Worm (Caenorhabditis elegans) whole organism, L1 larva: ENCODE data around the gene rpn-12.

Source experiments
- C04F5.9 ChIP-seq: sonication (generic microtip); optimal IDR thresholded peaks from 2 replicates; lab custom pipeline; 2016; ENCODE audit warnings: missing genetic modification characterization, missing compliant biosample characterization
- C16A3.4 ChIP-seq: fragments of 150-350 bp; optimal IDR thresholded peaks from 2 replicates; lab custom pipeline; 2014; ENCODE audit warnings: missing biosample characterization, missing genetic modification characterization
- C34B4.2 ChIP-seq: sonication (generic microtip); optimal IDR thresholded peaks from 2 replicates; lab custom pipeline; 2017; ENCODE audit warnings: mild to moderate bottlenecking, missing genetic modification characterization, missing compliant biosample characterization
- aha-1 ChIP-seq: fragments of 150-350 bp; optimal IDR thresholded peaks from 2 replicates; lab custom pipeline; 2014; ENCODE audit warnings: missing biosample characterization, missing genetic modification characterization
- alr-1 ChIP-seq: fragments of 200-800 bp; sonication (Bioruptor generic); optimal IDR thresholded peaks from 2 replicates; lab custom pipeline; 2018; ENCODE audit warnings: borderline replicate concordance, mild to moderate bottlenecking, missing genetic modification characterization, missing compliant biosample characterization
- ama-1 ChIP-seq: fragments of 150-350 bp; optimal IDR thresholded peaks from 2 replicates; lab custom pipeline; 2014
- blmp-1 ChIP-seq: fragments of 150-350 bp; optimal IDR thresholded peaks from 2 replicates; lab custom pipeline; 2014; ENCODE audit warnings: missing biosample characterization, missing genetic modification characterization
- ceh-63 ChIP-seq: fragments of 200-800 bp; sonication (Bioruptor generic); optimal IDR thresholded peaks from 2 replicates; lab custom pipeline; 2018; ENCODE audit warnings: mild to moderate bottlenecking, missing genetic modification characterization, missing compliant biosample characterization
- ceh-82 ChIP-seq, 3 experiments: fragments of 150-350 bp in 1 of 3; sonication (generic microtip) in 2 of 3; optimal IDR thresholded peaks; 2 replicates each; lab custom pipeline; 2014 to 2017; ENCODE audit warnings: missing biosample characterization in 3 of 3, missing genetic modification characterization in 3 of 3
- ceh-90 ChIP-seq: sonication (generic microtip); optimal IDR thresholded peaks from 2 replicates; lab custom pipeline; 2016; ENCODE audit warnings: missing genetic modification characterization, missing compliant biosample characterization
- dpl-1 ChIP-seq, 3 experiments: fragments of 150-350 bp in 2 of 3; sonication (generic microtip) in 1 of 3; optimal IDR thresholded peaks; 2 replicates each; lab custom pipeline; 2014 to 2017; ENCODE audit warnings: missing biosample characterization in 3 of 3, missing genetic modification characterization in 3 of 3, missing genetic modification reagents in 3 of 3
- efl-1 ChIP-seq, 4 experiments: fragments of 150-350 bp; optimal IDR thresholded peaks in 3 of 4; peaks in 1 of 4; 1 replicate in 1 of 4; 2 replicates in 3 of 4; lab custom pipeline; 2014; ENCODE audit warnings: missing biosample characterization in 2 of 4, missing genetic modification characterization in 2 of 4, missing genetic modification reagents in 2 of 4
- efl-3 ChIP-seq: fragments of 200-800 bp; sonication (Bioruptor generic); optimal IDR thresholded peaks from 2 replicates; lab custom pipeline; 2018; ENCODE audit warnings: mild to moderate bottlenecking, missing genetic modification characterization, missing compliant biosample characterization
- egl-13 ChIP-seq: sonication (generic microtip); optimal IDR thresholded peaks from 2 replicates; lab custom pipeline; 2016; ENCODE audit warnings: missing genotype, missing genetic modification reagents, missing genetic modification characterization, missing compliant biosample characterization
- elt-3 ChIP-seq, 6 experiments: fragments of 150-350 bp in 1 of 6; sonication (generic microtip); optimal IDR thresholded peaks; 2 replicates each; lab custom pipeline; 2017 to 2018; ENCODE audit warnings: missing biosample characterization in 6 of 6, missing genetic modification characterization in 6 of 6, inconsistent platforms in 1 of 6
- ets-5 ChIP-seq: fragments of 200-800 bp; sonication (Bioruptor generic); IDR thresholded peaks from 2 replicates; pipeline ENCODE4 v1.3.6; 2022; ENCODE audit warnings: missing genetic modification characterization, missing compliant biosample characterization
- fkh-10 ChIP-seq: sonication (generic microtip); optimal IDR thresholded peaks from 2 replicates; lab custom pipeline; 2017; ENCODE audit warnings: missing biosample characterization, missing genetic modification reagents, missing genetic modification characterization
- fkh-4 ChIP-seq: sonication (generic microtip); optimal IDR thresholded peaks from 2 replicates; lab custom pipeline; 2016; ENCODE audit warnings: missing compliant biosample characterization, missing genetic modification characterization, borderline replicate concordance
- fkh-8 ChIP-seq: sonication (generic microtip); optimal IDR thresholded peaks from 2 replicates; lab custom pipeline; 2016; ENCODE audit warnings: mild to moderate bottlenecking, missing genetic modification characterization, missing compliant biosample characterization
- fos-1 ChIP-seq: fragments of 150-350 bp; optimal IDR thresholded peaks from 2 replicates; lab custom pipeline; 2014; ENCODE audit warnings: missing biosample characterization, missing genetic modification characterization
- hlh-4 ChIP-seq: sonication (generic microtip); optimal IDR thresholded peaks from 2 replicates; lab custom pipeline; 2016; ENCODE audit warnings: mild to moderate bottlenecking, missing genetic modification characterization, missing compliant biosample characterization
- irx-1 ChIP-seq: sonication (generic microtip); optimal IDR thresholded peaks from 2 replicates; lab custom pipeline; 2016; ENCODE audit warnings: missing genetic modification characterization, missing compliant biosample characterization
- isw-1 ChIP-seq: fragments of 200-800 bp; sonication (Bioruptor generic); IDR thresholded peaks from 2 replicates; pipeline ENCODE4 v1.3.6; 2022; ENCODE audit warnings: missing genetic modification characterization, missing compliant biosample characterization
- jun-1 ChIP-seq: fragments of 150-350 bp; optimal IDR thresholded peaks from 2 replicates; lab custom pipeline; 2014; ENCODE audit warnings: missing biosample characterization, missing genetic modification reagents, missing genetic modification characterization
- lin-13 ChIP-seq: fragments of 150-350 bp; optimal IDR thresholded peaks from 2 replicates; lab custom pipeline; 2014; ENCODE audit warnings: missing biosample characterization, missing genetic modification reagents, missing genetic modification characterization
- lin-14 ChIP-seq: fragments of 200-800 bp; sonication (Bioruptor generic); optimal IDR thresholded peaks from 2 replicates; lab custom pipeline; 2018; ENCODE audit warnings: mild to moderate bottlenecking, missing genetic modification characterization, moderate library complexity, missing compliant biosample characterization
- lin-15B ChIP-seq: fragments of 150-350 bp; sonication (generic microtip); optimal IDR thresholded peaks from 3 replicates; lab custom pipeline; 2014; ENCODE audit warnings: missing biosample characterization, missing genetic modification characterization
- lir-3 ChIP-seq: sonication (generic microtip); optimal IDR thresholded peaks from 2 replicates; lab custom pipeline; 2016; ENCODE audit warnings: mild to moderate bottlenecking, missing genetic modification characterization, moderate library complexity, missing compliant biosample characterization; ENCODE audit not compliant: poor library complexity
- lsy-2 ChIP-seq, 2 experiments: fragments of 150-350 bp; optimal IDR thresholded peaks; 2 replicates each; lab custom pipeline; 2014; ENCODE audit warnings: missing biosample characterization in 2 of 2, missing genetic modification characterization in 2 of 2
- mab-9 ChIP-seq: fragments of 200-800 bp; sonication (Bioruptor generic); IDR thresholded peaks from 2 replicates; pipeline ENCODE4 v1.3.6; 2022; ENCODE audit warnings: missing genetic modification reagents, missing genetic modification characterization, missing compliant biosample characterization
- mdl-1 ChIP-seq, 2 experiments: fragments of 150-350 bp; optimal IDR thresholded peaks; 2 replicates each; lab custom pipeline; 2014 to 2017; ENCODE audit warnings: missing biosample characterization in 2 of 2, missing genetic modification characterization in 2 of 2, inconsistent platforms in 1 of 2
- mef-2 ChIP-seq: fragments of 150-350 bp; optimal IDR thresholded peaks from 2 replicates; lab custom pipeline; 2014; ENCODE audit warnings: missing biosample characterization, missing genetic modification characterization
- mep-1 ChIP-seq: fragments of 150-350 bp; optimal IDR thresholded peaks from 2 replicates; lab custom pipeline; 2014; ENCODE audit warnings: missing biosample characterization, missing genetic modification characterization
- nhr-12 ChIP-seq: sonication (generic microtip); optimal IDR thresholded peaks from 2 replicates; lab custom pipeline; 2017; ENCODE audit warnings: missing biosample characterization, missing genetic modification characterization
- nhr-19 ChIP-seq: fragments of 200-800 bp; sonication (Bioruptor generic); conservative IDR thresholded peaks from 2 replicates; pipeline ENCODE4 v1.3.6; 2022; ENCODE audit warnings: missing genetic modification characterization, missing compliant biosample characterization
- nhr-20 ChIP-seq: sonication (generic microtip); optimal IDR thresholded peaks from 2 replicates; lab custom pipeline; 2016; ENCODE audit warnings: mild to moderate bottlenecking, missing genetic modification characterization, missing compliant biosample characterization
- nhr-28 ChIP-seq: fragments of 150-350 bp; optimal IDR thresholded peaks from 2 replicates; lab custom pipeline; 2014; ENCODE audit warnings: missing biosample characterization, missing genetic modification characterization
- nhr-47 ChIP-seq: sonication (generic microtip); optimal IDR thresholded peaks from 2 replicates; lab custom pipeline; 2016; ENCODE audit warnings: mild to moderate bottlenecking, missing genetic modification characterization, moderate library complexity, missing compliant biosample characterization
- nhr-76 ChIP-seq: sonication (generic microtip); optimal IDR thresholded peaks from 2 replicates; lab custom pipeline; 2017; ENCODE audit warnings: missing biosample characterization, missing genetic modification characterization
- nhr-85 ChIP-seq: sonication (generic microtip); peaks from one replicate; lab custom pipeline; 2016; ENCODE audit warnings: missing genetic modification characterization, inconsistent platforms, missing compliant biosample characterization
- snpc-4 ChIP-seq: fragments of 150-350 bp; optimal IDR thresholded peaks from 2 replicates; lab custom pipeline; 2014; ENCODE audit warnings: missing biosample characterization, missing genetic modification characterization
- sup-37 ChIP-seq: fragments of 200-800 bp; sonication (Bioruptor generic); optimal IDR thresholded peaks from 2 replicates; lab custom pipeline; 2018; ENCODE audit warnings: mild to moderate bottlenecking, missing genetic modification characterization, missing compliant biosample characterization
- swsn-7 ChIP-seq: sonication (generic microtip); optimal IDR thresholded peaks from 2 replicates; lab custom pipeline; 2016; ENCODE audit warnings: missing genetic modification characterization, missing compliant biosample characterization
- tbx-2 ChIP-seq: sonication (generic microtip); optimal IDR thresholded peaks from 2 replicates; lab custom pipeline; 2016; ENCODE audit warnings: missing genetic modification characterization, missing compliant biosample characterization
- tlp-1 ChIP-seq: fragments of 150-350 bp; optimal IDR thresholded peaks from 2 replicates; lab custom pipeline; 2014; ENCODE audit warnings: missing biosample characterization, missing genetic modification characterization
- unc-62 ChIP-seq: fragments of 150-350 bp; optimal IDR thresholded peaks from 2 replicates; lab custom pipeline; 2014; ENCODE audit warnings: missing biosample characterization, missing genetic modification reagents, missing genetic modification characterization
- xbp-1 ChIP-seq: sonication (generic microtip); optimal IDR thresholded peaks from 2 replicates; lab custom pipeline; 2016; ENCODE audit warnings: missing genetic modification characterization, missing compliant biosample characterization
- zag-1 ChIP-seq: fragments of 150-350 bp; optimal IDR thresholded peaks from 2 replicates; lab custom pipeline; 2014; ENCODE audit warnings: missing biosample characterization, missing genetic modification characterization
- zip-4 ChIP-seq: fragments of 200-800 bp; sonication (Bioruptor generic); optimal IDR thresholded peaks from 2 replicates; lab custom pipeline; 2018; ENCODE audit warnings: mild to moderate bottlenecking, missing genetic modification characterization, moderate library complexity, missing compliant biosample characterization
- ztf-11 ChIP-seq, 2 experiments: sonication (generic microtip); optimal IDR thresholded peaks; 2 replicates each; lab custom pipeline; 2016 to 2017; ENCODE audit warnings: missing genetic modification characterization in 2 of 2, missing biosample characterization in 1 of 2, missing compliant biosample characterization in 1 of 2
- ztf-4 ChIP-seq: fragments of 150-350 bp; optimal IDR thresholded peaks from 2 replicates; lab custom pipeline; 2014; ENCODE audit warnings: missing biosample characterization, missing genetic modification characterization

Gene rpn-12

DNA sequence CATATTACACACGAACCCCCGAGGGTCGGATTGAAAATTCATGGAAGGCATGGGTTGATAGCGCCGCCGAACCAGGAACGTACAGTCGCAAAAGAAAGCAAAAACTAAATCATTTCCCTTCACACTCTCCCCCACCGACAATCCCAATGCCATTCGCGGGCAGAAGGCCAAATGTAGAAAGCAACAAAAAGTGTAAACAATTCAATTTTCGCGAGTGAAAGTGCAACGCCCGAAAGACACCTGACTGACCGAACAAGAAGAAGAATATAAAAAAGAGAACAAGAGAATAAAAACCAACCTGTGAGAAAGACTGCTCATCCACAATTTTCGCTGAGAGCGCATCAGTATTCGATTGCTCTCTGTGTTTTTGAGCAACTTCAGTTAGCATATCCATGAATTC is 35.2 kb upstream of the rpn-12 start (continued):
- TF ChIP-seq nhr-85 (tag; lab: Kevin White, UChicago), result peak; percentile 75
- TF ChIP-seq dpl-1 (GFP tag; optimal IDR thresholded peaks at IDR 0.05; lab: Kevin White, UChicago), result peak in 1 of 3 experiments; percentile 12
- TF ChIP-seq lin-15B (tag; lab: Kevin White, UChicago), result no peak
- no peak for TF ChIP-seq nhr-28 (tag; lab: Kevin White, UChicago)
- TF ChIP-seq nhr-19, result no peak
- TF ChIP-seq xbp-1 (tag; lab: Kevin White, UChicago), result no peak
- TF ChIP-seq ama-1 (lab: Kevin White, UChicago), result no peak
- no peak for TF ChIP-seq mab-9 (GFP tag; lab: Robert Waterston, UW)
- peak in 1 of 2 experiments; percentile 26 for TF ChIP-seq mdl-1 (tag; optimal IDR thresholded peaks at IDR 0.05; lab: Kevin White, UChicago)
- no peak for TF ChIP-seq tlp-1 (tag; lab: Kevin White, UChicago)
- peak; percentile 22 for TF ChIP-seq C16A3.4
- peak; percentile 85 for TF ChIP-seq lin-14 (GFP tag; lab: Kevin White, UChicago)
- TF ChIP-seq ceh-90 (tag; lab: Kevin White, UChicago), result no peak

- TF ChIP-seq ets-5 (GFP tag; lab: Robert Waterston, UW) (no peak), fos-1 (tag; lab: Kevin White, UChicago) (no peak), lsy-2 (tag; optimal IDR thresholded peaks at IDR 0.05; lab: Kevin White, UChicago) (peak; percentile 18 to 39), ceh-90 (tag; lab: Kevin White, UChicago) (no peak), sup-37 (GFP tag; lab: Kevin White, UChicago) (no peak), nhr-12 (tag; lab: Kevin White, UChicago) (no peak), irx-1 (tag; lab: Kevin White, UChicago) (no peak), ceh-82 (tag; optimal IDR thresholded peaks at IDR 0.05; lab: Kevin White, UChicago) (peak in 1 of 3 experiments; percentile 32), swsn-7 (tag; lab: Kevin White, UChicago) (no peak), xbp-1 (tag; lab: Kevin White, UChicago) (peak; percentile 11), mef-2 (no peak), elt-3 (tag; optimal IDR thresholded peaks at IDR 0.05; lab: Kevin White, UChicago) (peak in 5 of 6 experiments; percentile 16 to 63 (median 55)), fkh-4 (tag; lab: Kevin White, UChicago) (no peak), ceh-63 (no peak), ztf-4 (tag; lab: Kevin White, UChicago) (no peak), jun-1 (tag; lab: Kevin White, UChicago) (peak; percentile 19), nhr-76 (peak; percentile 62), lin-15B (tag; lab: Kevin White, UChicago) (no peak), fkh-10 (GFP tag; lab: Kevin White, UChicago) (no peak), blmp-1 (peak; percentile 66), alr-1 (no peak), ztf-11 (tag; optimal IDR thresholded peaks at IDR 0.05; lab: Kevin White, UChicago) (no peak), isw-1 (no peak), C16A3.4 (no peak), lin-13 (GFP tag; lab: Kevin White, UChicago) (no peak), nhr-47 (tag; lab: Kevin White, UChicago) (no peak), efl-1 (optimal IDR thresholded peaks at IDR 0.05; lab: Kevin White, UChicago) (peak; percentile 20 to 47), efl-1 (GFP tag; optimal IDR thresholded peaks at IDR 0.05 in 1 of 2; lab: Kevin White, UChicago) (peak in 1 of 2 experiments; percentile 88), zip-4 (GFP tag; lab: Kevin White, UChicago) (no peak), unc-62 (GFP tag; lab: Kevin White, UChicago) (no peak), tbx-2 (tag; lab: Kevin White, UChicago) (peak; percentile 34), lir-3 (no peak), aha-1 (tag; lab: Kevin White, UChicago) (no peak), zag-1 (tag; lab: Kevin White, UChicago) (no peak), efl-3 (GFP tag; lab: Kevin White, UChicago) (no peak), nhr-20 (tag; lab: Kevin White, UChicago) (peak; percentile 63), nhr-85 (tag; lab: Kevin White, UChicago) (peak; percentile 87), dpl-1 (GFP tag; optimal IDR thresholded peaks at IDR 0.05; lab: Kevin White, UChicago) (no peak), mep-1 (tag; lab: Kevin White, UChicago) (peak; percentile 68), fkh-8 (tag; lab: Kevin White, UChicago) (no peak), C34B4.2 (no peak), C04F5.9 (no peak), egl-13 (tag; lab: Kevin White, UChicago) (no peak), hlh-4 (no peak), snpc-4 (tag; lab: Kevin White, UChicago) (peak; percentile 16)
These were observed 33.8 kb upstream of the rpn-12 start for ce11 chrII:11619171-11619570.
